Worm (Caenorhabditis elegans) whole organism, early embryonic: Measurements from ENCODE around the gene ZC443.3.

Experiments
- B0310.2 ChIP-seq: sonication (generic microtip); optimal IDR thresholded peaks from 2 replicates; lab custom pipeline; 2016; ENCODE audit warnings: mild to moderate bottlenecking, missing genetic modification characterization, missing compliant biosample characterization
- F13C5.2 ChIP-seq: sonication (generic microtip); optimal IDR thresholded peaks from 2 replicates; lab custom pipeline; 2017; ENCODE audit warnings: mild to moderate bottlenecking, missing genetic modification characterization, inconsistent platforms, missing compliant biosample characterization
- aly-1 ChIP-seq: sonication (generic microtip); optimal IDR thresholded peaks from 2 replicates; lab custom pipeline; 2016; ENCODE audit warnings: missing genetic modification characterization, missing compliant biosample characterization
- ama-1 ChIP-seq: fragments of 150-350 bp; optimal IDR thresholded peaks from 2 replicates; lab custom pipeline; 2014
- ets-7 ChIP-seq: sonication (generic microtip); optimal IDR thresholded peaks from 2 replicates; lab custom pipeline; 2016; ENCODE audit warnings: missing genotype, missing genetic modification characterization, missing compliant biosample characterization
- flt-1 ChIP-seq: fragments of 200-800 bp; sonication (Bioruptor generic); IDR thresholded peaks from 2 replicates; pipeline ENCODE4 v1.3.6; 2022; ENCODE audit warnings: missing genetic modification characterization, missing compliant biosample characterization
- hmbx-1 ChIP-seq: sonication (generic microtip); optimal IDR thresholded peaks from 2 replicates; lab custom pipeline; 2016; ENCODE audit warnings: mild to moderate bottlenecking, missing genetic modification characterization, missing compliant biosample characterization
- hmg-4 ChIP-seq: fragments of 200-800 bp; sonication (Bioruptor generic); optimal IDR thresholded peaks from 2 replicates; lab custom pipeline; 2018; ENCODE audit warnings: mild to moderate bottlenecking, missing genetic modification characterization, missing compliant biosample characterization
- scrt-1 ChIP-seq: fragments of 200-800 bp; sonication (Bioruptor generic); IDR thresholded peaks from 2 replicates; pipeline ENCODE4 v1.3.6; 2022; ENCODE audit warnings: missing genetic modification characterization, missing compliant biosample characterization
- sea-1 ChIP-seq: fragments of 200-800 bp; sonication (Bioruptor generic); conservative IDR thresholded peaks from 2 replicates; pipeline ENCODE4 v1.3.6; 2022; ENCODE audit warnings: missing genetic modification characterization, missing compliant biosample characterization

DNA sequence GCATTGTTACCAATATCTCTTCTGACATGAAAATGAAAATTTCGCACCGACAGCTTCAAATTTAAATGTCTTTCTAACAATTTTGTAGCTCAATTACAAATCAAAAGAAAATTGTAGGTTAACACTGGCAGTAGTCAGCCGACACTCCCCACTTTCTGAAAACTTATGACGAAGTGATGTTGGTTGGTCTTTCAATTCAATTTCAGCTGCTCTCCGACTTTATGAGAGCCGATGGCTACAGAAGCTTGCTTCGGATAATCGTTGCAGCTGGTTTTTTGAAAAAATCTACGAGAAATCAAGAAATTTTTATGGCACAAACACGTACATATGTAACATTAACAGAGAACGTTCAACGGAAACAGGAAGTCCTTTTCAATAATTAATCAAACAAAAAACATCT, 29.1 kb downstream of the ZC443.3 start, which contains the start of gene sre-20:
- TF ChIP-seq ama-1 (lab: Kevin White, UChicago) (no peak), scrt-1 (no peak), hmbx-1 (tag; lab: Kevin White, UChicago) (no peak), B0310.2 (tag; lab: Kevin White, UChicago) (no peak), flt-1 (GFP tag; lab: Robert Waterston, UW) (no peak), aly-1 (tag; lab: Kevin White, UChicago) (no peak), ets-7 (tag; lab: Kevin White, UChicago) (no peak), sea-1 (GFP tag; lab: Robert Waterston, UW) (no peak), F13C5.2 (tag; lab: Kevin White, UChicago) (no peak), hmg-4 (no peak)
